Worm (Caenorhabditis elegans) whole organism, late embryonic: ENCODE data around the gene popl-1.

Source experiments
- C08G9.2 ChIP-seq: sonication (generic microtip); optimal IDR thresholded peaks from 2 replicates; lab custom pipeline; 2016; ENCODE audit warnings: mild to moderate bottlenecking, missing genetic modification characterization, moderate library complexity, missing compliant biosample characterization
- F13H6.1 ChIP-seq: sonication (generic microtip); optimal IDR thresholded peaks from 2 replicates; lab custom pipeline; 2016; ENCODE audit warnings: missing genetic modification characterization, missing compliant biosample characterization
- T23F11.4 ChIP-seq: fragments of 200-800 bp; sonication (Bioruptor generic); optimal IDR thresholded peaks from 2 replicates; lab custom pipeline; 2018; ENCODE audit warnings: mild to moderate bottlenecking, missing genetic modification characterization, missing compliant biosample characterization
- Y22D7AL.16 ChIP-seq: sonication (generic microtip); optimal IDR thresholded peaks from 2 replicates; lab custom pipeline; 2016; ENCODE audit warnings: missing genetic modification characterization, missing compliant biosample characterization
- ahr-1 ChIP-seq: sonication (generic microtip); optimal IDR thresholded peaks from 2 replicates; lab custom pipeline; 2016; ENCODE audit warnings: missing genetic modification characterization, missing compliant biosample characterization
- ceh-2 ChIP-seq: sonication (generic microtip); optimal IDR thresholded peaks from 2 replicates; lab custom pipeline; 2016; ENCODE audit warnings: missing genotype, missing genetic modification characterization, missing compliant biosample characterization
- ceh-30 ChIP-seq: fragments of 150-350 bp; optimal IDR thresholded peaks from 2 replicates; lab custom pipeline; 2014; ENCODE audit warnings: missing biosample characterization, missing genetic modification characterization
- ceh-45 ChIP-seq: fragments of 200-800 bp; sonication (Bioruptor generic); IDR thresholded peaks from 2 replicates; pipeline ENCODE4 v1.3.6; 2022; ENCODE audit warnings: missing genetic modification reagents, missing genetic modification characterization, missing compliant biosample characterization
- ceh-6 ChIP-seq: fragments of 200-800 bp; sonication (Bioruptor generic); optimal IDR thresholded peaks from 2 replicates; lab custom pipeline; 2018; ENCODE audit warnings: mild to moderate bottlenecking, missing genetic modification characterization, missing compliant biosample characterization
- dve-1 ChIP-seq: sonication (generic microtip); optimal IDR thresholded peaks from 2 replicates; lab custom pipeline; 2017; ENCODE audit warnings: antibody characterized with exemption, mild to moderate bottlenecking, missing genetic modification characterization, missing compliant biosample characterization
- elt-2 ChIP-seq: sonication (generic microtip); optimal IDR thresholded peaks from 2 replicates; lab custom pipeline; 2016; ENCODE audit warnings: missing genetic modification reagents, missing genetic modification characterization, missing compliant biosample characterization
- ets-4 ChIP-seq: sonication (generic microtip); optimal IDR thresholded peaks from 2 replicates; lab custom pipeline; 2016; ENCODE audit warnings: missing genetic modification characterization, missing compliant biosample characterization
- hlh-30 ChIP-seq: sonication (generic microtip); optimal IDR thresholded peaks from 2 replicates; lab custom pipeline; 2017; ENCODE audit warnings: antibody characterized with exemption, missing genetic modification characterization, missing compliant biosample characterization; ENCODE audit not compliant: insufficient read depth
- hlh-8 ChIP-seq: sonication (generic microtip); optimal IDR thresholded peaks from 2 replicates; lab custom pipeline; 2016; ENCODE audit warnings: missing genotype, missing genetic modification characterization, missing compliant biosample characterization
- nfya-1 ChIP-seq: sonication (generic microtip); optimal IDR thresholded peaks from 2 replicates; lab custom pipeline; 2017; ENCODE audit warnings: missing genetic modification characterization, mild to moderate bottlenecking, missing compliant biosample characterization, antibody characterized with exemption, moderate library complexity
- npax-4 ChIP-seq: sonication (generic microtip); optimal IDR thresholded peaks from 2 replicates; lab custom pipeline; 2016; ENCODE audit warnings: missing genetic modification characterization, missing compliant biosample characterization
- pax-1 ChIP-seq: fragments of 150-350 bp; optimal IDR thresholded peaks from 2 replicates; lab custom pipeline; 2014; ENCODE audit warnings: missing biosample characterization, missing genetic modification characterization
- pha-4 ChIP-seq: fragments of 150-350 bp; optimal IDR thresholded peaks from 2 replicates; lab custom pipeline; 2018; ENCODE audit warnings: missing biosample characterization, missing genetic modification reagents, missing genetic modification characterization
- rnt-1 ChIP-seq: sonication (generic microtip); optimal IDR thresholded peaks from 2 replicates; lab custom pipeline; 2016; ENCODE audit warnings: missing genetic modification characterization, missing compliant biosample characterization
- tbx-2 ChIP-seq: sonication (generic microtip); optimal IDR thresholded peaks from 2 replicates; lab custom pipeline; 2016; ENCODE audit warnings: missing genetic modification characterization, missing compliant biosample characterization
- unc-42 ChIP-seq: sonication (generic microtip); optimal IDR thresholded peaks from 2 replicates; lab custom pipeline; 2016; ENCODE audit warnings: missing genotype, missing genetic modification characterization, missing compliant biosample characterization
- ztf-16 ChIP-seq: sonication (generic microtip); optimal IDR thresholded peaks from 2 replicates; lab custom pipeline; 2017; ENCODE audit warnings: missing genetic modification characterization, missing compliant biosample characterization

The popl-1 gene

ce11 chrIII:6381584-6382391 lies 48.9 kb downstream of the popl-1 start, which contains the start of gene znf-622:
TSS of gene znf-622 (plus strand) at chrIII:6381634.
- TF ChIP-seq npax-4 = no peak
- no peak for TF ChIP-seq ceh-30
- TF ChIP-seq ceh-2 (tag; lab: Kevin White, UChicago) = no peak

- TF ChIP-seq ceh-30 = no peak
- TF ChIP-seq ets-4 = no peak
- no peak for TF ChIP-seq Y22D7AL.16
- TF ChIP-seq nfya-1 (tag; lab: Kevin White, UChicago) = no peak
- no peak for TF ChIP-seq dve-1 (tag; lab: Kevin White, UChicago)
- no peak for TF ChIP-seq tbx-2 (tag; lab: Kevin White, UChicago)
- no peak for TF ChIP-seq F13H6.1 (tag; lab: Kevin White, UChicago)
- TF ChIP-seq ceh-2 (tag; lab: Kevin White, UChicago) = no peak
- TF ChIP-seq pha-4 (tag; lab: Kevin White, UChicago) = no peak
- no peak for TF ChIP-seq ceh-6
- no peak for TF ChIP-seq hlh-8 (tag; lab: Kevin White, UChicago)
- TF ChIP-seq rnt-1 (tag; lab: Kevin White, UChicago) = no peak
- no peak for TF ChIP-seq pax-1
- no peak for TF ChIP-seq unc-42 (tag; lab: Kevin White, UChicago)
- TF ChIP-seq elt-2 = no peak
- no peak for TF ChIP-seq T23F11.4 (GFP tag; lab: Kevin White, UChicago)
- no peak for TF ChIP-seq ztf-16 (tag; lab: Kevin White, UChicago)
- no peak for TF ChIP-seq C08G9.2 (tag; lab: Kevin White, UChicago)
- no peak for TF ChIP-seq ceh-45 (GFP tag; lab: Robert Waterston, UW)
These were observed 50.3 kb downstream of the popl-1 start, which contains the start of gene C16A3.5 for ce11 chrIII:6380472-6380871. TSS of gene C16A3.5 (plus strand) at chrIII:6380772.

ce11 chrIII:6379129-6379528 lies 51.6 kb downstream of the popl-1 start, which contains the start of gene C16A3.6:
TSS of gene C16A3.6 (plus strand) at chrIII:6379212.
- TF ChIP-seq ahr-1 (no peak), hlh-30 (tag; lab: Kevin White, UChicago) (peak; percentile 25)
